Worm (Caenorhabditis elegans) whole organism, early embryonic: ENCODE data around the gene C12D8.21.

Source experiments
- B0310.2 ChIP-seq: sonication (generic microtip); optimal IDR thresholded peaks from 2 replicates; lab custom pipeline; 2016; ENCODE audit warnings: mild to moderate bottlenecking, missing genetic modification characterization, missing compliant biosample characterization
- F13C5.2 ChIP-seq: sonication (generic microtip); optimal IDR thresholded peaks from 2 replicates; lab custom pipeline; 2017; ENCODE audit warnings: mild to moderate bottlenecking, missing genetic modification characterization, inconsistent platforms, missing compliant biosample characterization
- aly-1 ChIP-seq: sonication (generic microtip); optimal IDR thresholded peaks from 2 replicates; lab custom pipeline; 2016; ENCODE audit warnings: missing genetic modification characterization, missing compliant biosample characterization
- ama-1 ChIP-seq: fragments of 150-350 bp; optimal IDR thresholded peaks from 2 replicates; lab custom pipeline; 2014
- ceh-13 ChIP-seq: fragments of 200-800 bp; sonication (Bioruptor generic); optimal IDR thresholded peaks from 2 replicates; lab custom pipeline; 2018; ENCODE audit warnings: mild to moderate bottlenecking, missing genetic modification characterization, missing compliant biosample characterization
- ceh-36 ChIP-seq: sonication (generic microtip); optimal IDR thresholded peaks from 2 replicates; lab custom pipeline; 2016; ENCODE audit warnings: missing genetic modification characterization, inconsistent platforms, missing compliant biosample characterization
- ets-7 ChIP-seq: sonication (generic microtip); optimal IDR thresholded peaks from 2 replicates; lab custom pipeline; 2016; ENCODE audit warnings: missing genotype, missing genetic modification characterization, missing compliant biosample characterization
- flt-1 ChIP-seq: fragments of 200-800 bp; sonication (Bioruptor generic); IDR thresholded peaks from 2 replicates; pipeline ENCODE4 v1.3.6; 2022; ENCODE audit warnings: missing genetic modification characterization, missing compliant biosample characterization
- hmbx-1 ChIP-seq: sonication (generic microtip); optimal IDR thresholded peaks from 2 replicates; lab custom pipeline; 2016; ENCODE audit warnings: mild to moderate bottlenecking, missing genetic modification characterization, missing compliant biosample characterization
- hmg-4 ChIP-seq: fragments of 200-800 bp; sonication (Bioruptor generic); optimal IDR thresholded peaks from 2 replicates; lab custom pipeline; 2018; ENCODE audit warnings: mild to moderate bottlenecking, missing genetic modification characterization, missing compliant biosample characterization
- hnd-1 ChIP-seq: sonication (generic microtip); optimal IDR thresholded peaks from 2 replicates; lab custom pipeline; 2016; ENCODE audit warnings: missing genetic modification characterization, missing compliant biosample characterization
- pes-1 ChIP-seq: fragments of 200-800 bp; sonication (Bioruptor generic); IDR thresholded peaks from 2 replicates; pipeline ENCODE4 v1.3.6; 2022; ENCODE audit warnings: missing genetic modification reagents, missing genetic modification characterization, missing compliant biosample characterization
- scrt-1 ChIP-seq: fragments of 200-800 bp; sonication (Bioruptor generic); IDR thresholded peaks from 2 replicates; pipeline ENCODE4 v1.3.6; 2022; ENCODE audit warnings: missing genetic modification characterization, missing compliant biosample characterization
- sea-1 ChIP-seq: fragments of 200-800 bp; sonication (Bioruptor generic); conservative IDR thresholded peaks from 2 replicates; pipeline ENCODE4 v1.3.6; 2022; ENCODE audit warnings: missing genetic modification characterization, missing compliant biosample characterization
- tbx-11 ChIP-seq: fragments of 200-800 bp; sonication (Bioruptor generic); IDR thresholded peaks from 2 replicates; pipeline ENCODE4 v1.3.6; 2022; ENCODE audit warnings: missing genetic modification characterization, missing compliant biosample characterization
- tbx-37 ChIP-seq: fragments of 200-800 bp; sonication (Bioruptor generic); conservative IDR thresholded peaks from 2 replicates; pipeline ENCODE4 v1.3.6; 2022; ENCODE audit warnings: missing genetic modification reagents, missing genetic modification characterization, missing compliant biosample characterization
- tra-4 ChIP-seq: sonication (generic microtip); optimal IDR thresholded peaks from 2 replicates; lab custom pipeline; 2017; ENCODE audit warnings: missing genetic modification characterization, missing compliant biosample characterization

Gene C12D8.21

ce11 chrV:10241121-10241803, at the start of gene C12D8.21, which contains the start of gene col-148:
Gene C12D8.21, minus strand, starts transcription at chrV:10241188.
Gene col-148, plus strand, starts transcription at chrV:10241753.
- TF ChIP-seq hnd-1 (tag; lab: Kevin White, UChicago) (no peak), F13C5.2 (tag; lab: Kevin White, UChicago) (no peak), sea-1 (no peak), aly-1 (tag; lab: Kevin White, UChicago) (no peak), tbx-11 (GFP tag; lab: Robert Waterston, UW) (no peak), pes-1 (GFP tag; lab: Robert Waterston, UW) (no peak), scrt-1 (no peak), ets-7 (tag; lab: Kevin White, UChicago) (no peak), tra-4 (tag; lab: Kevin White, UChicago) (no peak), ceh-13 (GFP tag; lab: Kevin White, UChicago) (no peak), tbx-37 (no peak), ceh-36 (tag; lab: Kevin White, UChicago) (no peak), B0310.2 (tag; lab: Kevin White, UChicago) (no peak), hmbx-1 (tag; lab: Kevin White, UChicago) (no peak), hmg-4 (GFP tag; lab: Kevin White, UChicago) (no peak)

DNA sequence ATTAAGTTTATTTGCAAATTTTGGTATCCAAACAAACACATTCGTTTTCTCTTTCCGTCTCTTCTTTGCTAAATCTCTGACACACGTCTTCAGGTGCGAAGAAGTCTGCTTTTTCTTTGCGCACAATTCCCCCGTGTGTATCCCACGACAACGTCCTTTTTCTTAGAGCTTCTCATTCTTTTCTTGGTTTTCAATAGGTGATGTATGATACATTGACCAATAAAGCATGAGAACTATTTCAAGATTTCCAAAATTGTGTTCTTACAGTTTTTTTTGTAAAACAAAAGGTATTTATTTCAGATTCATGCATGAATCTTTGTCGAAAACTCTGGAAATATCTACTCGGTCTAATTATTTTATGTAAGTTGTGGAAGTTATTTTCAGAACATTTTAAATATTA, 48.8 kb upstream of the C12D8.21 start, which contains the start of gene B0024.15:
Gene B0024.15 (plus strand): TSS at position 301 of the 400 bp plus-strand sequence.
- no peak for TF ChIP-seq sea-1
- TF ChIP-seq aly-1 (tag; lab: Kevin White, UChicago) = no peak
- no peak for TF ChIP-seq hnd-1 (tag; lab: Kevin White, UChicago)

DNA sequence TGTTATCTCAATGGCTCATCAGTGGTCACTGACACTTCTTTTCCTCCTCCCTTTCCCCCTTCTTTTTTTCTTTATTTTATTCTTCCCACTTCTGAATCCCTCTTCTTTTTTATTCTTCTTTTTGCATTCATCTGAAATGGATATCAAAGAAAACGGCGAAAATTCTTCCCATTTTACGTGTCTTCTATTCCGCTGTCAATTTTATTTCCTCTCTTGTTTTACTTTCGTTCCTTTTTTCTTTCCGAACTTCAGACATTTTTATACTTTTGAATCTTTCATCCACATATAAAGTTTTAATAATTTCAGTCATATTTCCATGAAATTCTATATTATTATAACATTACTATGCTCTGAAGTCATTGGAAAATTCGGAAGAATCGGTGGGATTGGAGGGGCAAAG, 46.3 kb upstream of the C12D8.21 start, which contains the start of gene B0024.3:
Gene B0024.3 (plus strand): TSS at position 301 of the 400 bp plus-strand sequence.
- TF ChIP-seq ceh-36 (tag; lab: Kevin White, UChicago) = no peak
- no peak for TF ChIP-seq tbx-37
- TF ChIP-seq scrt-1 = no peak
- TF ChIP-seq sea-1 = no peak
- no peak for TF ChIP-seq flt-1 (GFP tag; lab: Robert Waterston, UW)
- no peak for TF ChIP-seq B0310.2 (tag; lab: Kevin White, UChicago)
- no peak for TF ChIP-seq ama-1 (lab: Kevin White, UChicago)
- no peak for TF ChIP-seq hmg-4 (GFP tag; lab: Kevin White, UChicago)
- TF ChIP-seq ets-7 (tag; lab: Kevin White, UChicago) = no peak
- TF ChIP-seq aly-1 (tag; lab: Kevin White, UChicago) = no peak
- no peak for TF ChIP-seq tra-4 (tag; lab: Kevin White, UChicago)
- TF ChIP-seq hmbx-1 (tag; lab: Kevin White, UChicago) = no peak
- TF ChIP-seq tbx-11 (GFP tag; lab: Robert Waterston, UW) = no peak
- TF ChIP-seq ceh-13 (GFP tag; lab: Kevin White, UChicago) = no peak
- TF ChIP-seq hnd-1 (tag; lab: Kevin White, UChicago) = no peak
- TF ChIP-seq F13C5.2 (tag; lab: Kevin White, UChicago) = no peak
- TF ChIP-seq pes-1 (GFP tag; lab: Robert Waterston, UW) = no peak

- TF ChIP-seq ama-1 (lab: Kevin White, UChicago) (no peak), ets-7 (tag; lab: Kevin White, UChicago) (no peak), pes-1 (GFP tag; lab: Robert Waterston, UW) (no peak), B0310.2 (tag; lab: Kevin White, UChicago) (no peak)
Observed at ce11 chrV:10285853-10286252, 44.9 kb upstream of the C12D8.21 start.

ce11 chrV:10283444-10283843, 42.5 kb upstream of the C12D8.21 start, which contains the start of gene lys-3:
Gene lys-3, minus strand, starts transcription at chrV:10283544.
- TF ChIP-seq scrt-1 (no peak), aly-1 (tag; lab: Kevin White, UChicago) (no peak), hmg-4 (GFP tag; lab: Kevin White, UChicago) (no peak), F13C5.2 (tag; lab: Kevin White, UChicago) (no peak), pes-1 (GFP tag; lab: Robert Waterston, UW) (no peak), ceh-13 (GFP tag; lab: Kevin White, UChicago) (no peak), tra-4 (tag; lab: Kevin White, UChicago) (no peak), hnd-1 (tag; lab: Kevin White, UChicago) (no peak)

DNA sequence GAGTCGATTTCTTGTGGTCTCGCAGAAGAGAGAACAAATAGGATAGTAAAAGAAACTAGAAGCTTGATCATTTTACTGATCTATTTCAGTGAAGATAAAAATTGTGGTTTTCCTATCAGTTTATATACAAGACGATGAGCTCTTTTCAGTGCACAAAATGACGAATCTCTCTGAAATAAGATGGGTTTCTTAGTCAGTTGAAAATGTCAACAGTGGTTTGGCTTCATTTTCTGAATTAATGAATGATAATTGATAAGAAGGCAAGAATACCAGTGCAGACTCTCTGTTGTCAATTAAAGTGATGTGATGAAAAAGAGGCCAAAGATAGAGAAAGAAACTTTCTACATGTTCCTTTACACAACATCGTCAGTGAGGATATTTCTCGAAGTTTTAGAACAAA, 40.4 kb upstream of the C12D8.21 start, which contains the start of gene lys-2:
Gene lys-2 (minus strand): TSS at position 101 of the 400 bp plus-strand sequence.
- TF ChIP-seq ceh-36 (tag; lab: Kevin White, UChicago) = no peak
- TF ChIP-seq ets-7 (tag; lab: Kevin White, UChicago) = no peak
- no peak for TF ChIP-seq tbx-11 (GFP tag; lab: Robert Waterston, UW)

DNA sequence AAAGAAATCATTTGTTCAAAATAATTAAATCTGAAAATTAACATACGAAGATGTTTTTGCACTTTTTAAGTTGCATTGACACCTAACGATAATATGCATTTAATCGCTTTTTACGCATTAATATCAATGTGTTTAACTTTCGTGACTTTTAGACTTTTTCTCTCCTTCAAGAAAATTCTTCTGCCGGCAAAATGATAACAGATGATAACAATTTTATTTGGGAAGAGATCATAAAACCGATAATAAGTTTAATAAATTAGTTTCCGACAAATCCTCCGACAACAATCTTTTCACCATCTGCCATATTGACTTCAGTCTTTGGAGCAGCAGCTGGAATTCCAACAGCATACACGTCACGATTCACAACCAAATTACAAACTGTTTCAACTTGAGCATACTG, 39.1 kb upstream of the C12D8.21 start:
- TF ChIP-seq hmg-4 (GFP tag; lab: Kevin White, UChicago) (no peak), ceh-13 (GFP tag; lab: Kevin White, UChicago) (no peak), pes-1 (GFP tag; lab: Robert Waterston, UW) (no peak), tra-4 (tag; lab: Kevin White, UChicago) (no peak), F13C5.2 (tag; lab: Kevin White, UChicago) (no peak), scrt-1 (no peak), ama-1 (lab: Kevin White, UChicago) (no peak), aly-1 (tag; lab: Kevin White, UChicago) (no peak), flt-1 (GFP tag; lab: Robert Waterston, UW) (no peak), hnd-1 (tag; lab: Kevin White, UChicago) (no peak), tbx-37 (no peak), hmbx-1 (tag; lab: Kevin White, UChicago) (no peak), ceh-36 (tag; lab: Kevin White, UChicago) (no peak), ets-7 (tag; lab: Kevin White, UChicago) (no peak), tbx-11 (GFP tag; lab: Robert Waterston, UW) (no peak), sea-1 (no peak), B0310.2 (tag; lab: Kevin White, UChicago) (no peak)
